Worm (Caenorhabditis elegans) whole organism, L1 larva: ENCODE data around the gene ZK1128.3.

Experiments
- ces-1 ChIP-seq: fragments of 150-350 bp; optimal IDR thresholded peaks from 2 replicates; lab custom pipeline; 2014; ENCODE audit warnings: missing biosample characterization, missing genetic modification reagents, missing genetic modification characterization
- jun-1 ChIP-seq: fragments of 150-350 bp; optimal IDR thresholded peaks from 2 replicates; lab custom pipeline; 2014; ENCODE audit warnings: missing biosample characterization, missing genetic modification reagents, missing genetic modification characterization

- no peak for TF ChIP-seq jun-1 (tag; lab: Kevin White, UChicago)
- no peak for TF ChIP-seq ces-1 (GFP tag; lab: Kevin White, UChicago)
Observed at ce11 chrIII:10095377-10095776, 23.3 kb downstream of the ZK1128.3 start.
